Worm (Caenorhabditis elegans) whole organism, dauer: ENCODE results near the gene cif-1.

Experiments used
- unc-62 ChIP-seq: sonication (generic microtip); optimal IDR thresholded peaks from 2 replicates; lab custom pipeline; 2017; ENCODE audit warnings: missing biosample characterization, missing genetic modification reagents, missing genetic modification characterization

Gene cif-1

DNA sequence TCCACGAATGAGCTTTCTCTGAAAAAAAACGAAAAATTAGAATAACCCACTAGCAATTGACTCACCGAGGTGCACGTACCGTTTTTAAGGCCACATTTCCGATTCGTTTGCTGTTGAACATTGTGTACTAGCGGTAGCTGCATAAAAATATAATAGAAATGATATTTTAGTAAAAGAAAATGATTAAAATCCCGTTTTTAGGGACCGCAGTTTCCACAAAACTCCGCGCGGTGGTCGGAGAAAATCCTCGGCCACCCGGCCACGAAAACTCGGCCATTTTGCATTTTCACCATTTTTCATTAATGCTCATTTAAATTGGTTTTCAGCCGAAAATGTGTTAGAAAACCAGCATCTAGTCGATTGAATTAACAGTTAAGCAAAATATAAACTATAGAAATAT lies 1.8 kb upstream of the cif-1 start, which contains the start of gene yars-2:
Gene yars-2, minus strand, starts transcription at position 249 of the 400 bp plus-strand sequence.
- no peak for TF ChIP-seq unc-62 (GFP tag; lab: Kevin White, UChicago)

DNA sequence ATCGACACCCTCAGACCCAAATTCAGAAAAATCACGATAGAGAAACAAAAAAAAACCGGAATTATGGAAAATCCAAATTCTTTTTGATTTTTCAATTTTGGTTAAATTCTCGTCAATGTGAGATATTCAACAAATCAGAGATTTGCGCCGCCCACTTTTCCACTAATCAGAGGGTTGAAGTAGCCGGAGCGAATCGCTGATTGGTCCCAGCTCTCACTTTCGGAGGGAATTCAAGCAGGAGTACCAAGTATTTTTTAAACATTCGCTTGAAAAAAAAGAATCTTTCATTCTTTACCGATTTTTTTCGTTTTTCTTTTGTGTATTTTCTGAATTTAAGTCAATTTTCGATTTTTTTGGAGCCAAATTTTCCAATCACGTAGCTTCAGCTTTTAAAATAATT lies 4.6 kb downstream of the cif-1 start:
- no peak for TF ChIP-seq unc-62 (GFP tag; lab: Kevin White, UChicago)

DNA sequence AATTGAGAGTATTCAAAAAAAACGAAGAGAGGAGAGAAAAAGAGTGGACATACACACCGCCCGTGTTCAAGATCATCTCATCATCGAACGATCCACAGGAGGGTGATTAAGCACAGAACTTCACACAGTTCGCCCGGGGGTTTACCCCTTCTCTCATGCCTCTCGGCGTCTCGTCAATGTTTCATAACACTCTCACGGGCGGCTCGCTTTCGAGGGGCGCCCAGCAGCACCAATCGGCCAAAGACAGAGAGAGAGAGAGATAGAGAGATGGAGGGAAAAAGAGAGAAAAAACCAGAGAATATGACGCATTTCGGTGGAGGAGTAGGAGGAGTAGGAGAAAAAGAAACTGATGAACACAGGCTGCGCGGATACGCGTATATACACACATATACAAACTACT lies 5.4 kb downstream of the cif-1 start:
- no peak for TF ChIP-seq unc-62 (GFP tag; lab: Kevin White, UChicago)

DNA sequence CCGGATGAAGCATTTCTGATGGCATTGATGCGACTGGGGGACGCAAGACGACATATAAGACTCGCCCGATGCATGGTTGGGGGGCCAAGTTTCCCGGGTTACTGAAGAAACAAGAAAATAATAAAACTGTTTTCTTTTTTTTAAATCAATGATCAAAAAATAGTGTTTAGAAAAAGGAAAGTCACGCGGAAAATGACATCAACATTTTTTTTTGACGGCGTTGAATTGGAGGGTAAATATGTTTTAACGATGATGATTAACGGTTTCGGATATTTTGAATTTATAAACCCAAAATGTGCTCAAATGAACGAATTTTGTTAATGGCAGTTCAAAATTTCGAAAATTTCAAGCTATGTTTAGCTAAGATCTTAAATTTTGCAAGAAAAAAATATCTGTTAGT lies 6.6 kb downstream of the cif-1 start, which contains the start of gene ogdh-1:
Gene ogdh-1, minus strand, starts transcription at position 101 of the 400 bp plus-strand sequence.
- no peak for TF ChIP-seq unc-62 (GFP tag; lab: Kevin White, UChicago)

DNA sequence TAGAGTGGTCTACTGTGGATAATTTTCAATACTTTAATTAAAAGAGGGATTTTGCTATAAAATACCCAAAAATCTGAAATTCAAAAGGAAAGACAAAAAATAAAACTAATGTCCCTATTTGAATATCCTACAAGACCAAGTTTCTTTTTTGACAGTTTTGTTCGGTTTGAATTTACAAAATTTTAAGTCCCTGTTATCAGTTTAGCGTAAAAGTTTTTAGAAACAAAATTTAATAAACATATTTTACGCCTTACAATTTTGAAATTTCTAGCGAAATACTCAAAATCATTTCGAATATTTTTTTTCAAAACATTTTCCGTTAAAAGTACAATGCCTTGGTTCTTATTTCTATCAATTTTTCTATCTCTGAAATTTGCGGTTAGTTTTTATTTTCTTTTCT lies 18.1 kb downstream of the cif-1 start, which contains the start of gene spe-51:
Gene spe-51, plus strand, starts transcription at position 301 of the 400 bp plus-strand sequence.
- TF ChIP-seq unc-62 (GFP tag; lab: Kevin White, UChicago) = no peak

DNA sequence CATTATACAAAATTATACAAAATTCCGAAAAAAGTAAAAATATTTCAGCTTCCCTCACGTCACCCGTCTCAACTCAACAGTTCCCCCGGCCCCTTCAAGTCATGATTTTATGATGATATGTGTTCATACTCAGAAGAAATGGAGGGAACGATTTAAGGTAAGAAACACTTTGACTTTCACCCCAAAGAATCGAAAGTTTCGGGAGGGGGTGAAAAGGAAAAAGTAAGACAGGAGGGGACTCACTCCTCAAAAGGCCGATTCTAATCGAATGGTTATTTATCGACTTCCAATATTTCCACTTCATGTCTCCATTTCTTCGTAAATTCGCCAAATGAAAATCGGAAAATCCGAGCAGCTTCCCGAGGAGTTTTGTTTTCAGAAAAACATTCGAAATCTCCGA lies 22.3 kb downstream of the cif-1 start, which contains the start of gene bus-4:
Gene bus-4, plus strand, starts transcription at position 49 of the 400 bp plus-strand sequence.
- no peak for TF ChIP-seq unc-62 (GFP tag; lab: Kevin White, UChicago)

DNA sequence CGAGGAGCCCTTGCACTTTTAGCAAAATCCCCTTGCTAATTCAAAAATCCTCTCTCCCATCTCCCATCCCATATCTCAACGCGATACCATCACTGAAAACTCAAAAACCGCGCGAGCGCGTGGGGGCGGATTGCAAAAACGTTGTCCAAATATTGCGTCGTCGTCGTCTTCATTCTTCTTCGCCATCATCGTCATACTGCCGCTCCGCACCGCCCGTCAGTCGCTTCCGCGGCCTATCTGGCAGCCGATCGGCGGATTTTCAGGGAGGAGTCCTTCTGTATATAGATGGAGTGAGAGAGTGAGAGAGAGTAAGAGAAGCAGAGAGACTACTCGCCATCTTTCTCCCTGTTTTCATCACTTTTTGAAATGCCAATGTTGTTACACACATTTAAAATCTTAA lies 23.7 kb downstream of the cif-1 start:
- no peak for TF ChIP-seq unc-62 (GFP tag; lab: Kevin White, UChicago)

DNA sequence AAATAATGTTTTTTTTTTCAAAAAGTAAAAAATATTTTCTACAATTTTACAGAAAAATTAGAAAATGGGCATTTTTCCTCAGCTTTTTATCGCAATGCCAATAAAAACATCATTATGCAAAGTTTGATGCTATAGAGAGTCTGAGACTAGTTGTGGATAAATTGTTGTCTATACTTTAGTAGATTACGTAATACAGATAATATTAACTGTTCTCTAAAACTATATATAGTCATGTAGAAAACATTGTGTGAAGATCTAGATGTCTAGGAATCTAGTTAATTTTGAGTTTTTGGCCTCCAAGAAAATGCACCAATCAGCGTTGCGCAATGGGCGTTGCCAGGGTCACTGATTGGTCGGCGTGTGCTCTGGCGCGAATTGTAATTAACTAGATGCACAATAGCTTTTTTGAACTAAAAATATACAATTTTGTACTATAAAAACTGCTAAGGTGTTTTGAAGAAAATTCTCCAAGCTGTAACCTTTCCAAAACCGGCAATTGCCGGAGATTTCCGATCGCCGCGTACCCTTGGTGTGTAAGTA lies 24.2 kb downstream of the cif-1 start:
- no peak for TF ChIP-seq unc-62 (GFP tag; lab: Kevin White, UChicago)

DNA sequence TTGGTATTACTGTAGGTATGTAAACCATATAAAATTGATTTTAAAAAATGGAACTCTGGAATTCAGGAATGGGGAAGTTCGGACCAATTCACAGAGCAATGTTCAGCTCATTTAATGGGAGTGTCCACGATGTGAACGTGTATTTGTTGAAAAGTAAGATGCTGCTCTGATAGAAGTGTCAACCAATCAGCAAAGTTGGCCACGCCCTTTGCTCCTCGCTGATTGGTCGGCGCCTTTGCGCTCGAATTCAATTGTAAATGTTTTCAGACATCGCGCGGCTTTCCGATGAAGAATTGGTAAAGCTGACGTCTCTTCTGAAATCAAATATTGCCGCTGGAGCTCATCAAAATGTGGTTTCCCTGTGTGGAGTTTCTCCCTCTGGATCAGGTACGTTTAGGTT lies 27.4 kb downstream of the cif-1 start:
- no peak for TF ChIP-seq unc-62 (GFP tag; lab: Kevin White, UChicago)

DNA sequence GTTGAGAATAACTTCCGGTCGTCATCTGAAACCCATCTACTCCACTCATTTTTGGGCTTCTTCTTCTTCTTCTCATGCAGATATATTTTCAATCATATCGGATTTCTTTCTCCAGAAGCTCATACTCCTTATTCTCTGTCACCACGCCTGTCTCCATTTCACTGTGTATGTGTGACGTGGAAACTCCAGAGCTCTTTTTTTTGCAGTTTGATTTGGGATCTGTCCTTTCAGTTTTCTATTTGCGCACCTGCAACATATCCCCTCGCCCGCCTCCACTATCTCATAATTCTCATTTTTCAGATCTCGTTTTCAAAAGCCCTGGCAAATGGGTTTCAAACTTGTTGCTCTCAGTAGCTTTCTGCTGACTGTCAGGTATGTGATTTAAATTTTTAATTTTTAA lies 31.8 kb downstream of the cif-1 start, which contains the start of gene kin-36:
Gene kin-36, plus strand, starts transcription at position 301 of the 400 bp plus-strand sequence.
- no peak for TF ChIP-seq unc-62 (GFP tag; lab: Kevin White, UChicago)

DNA sequence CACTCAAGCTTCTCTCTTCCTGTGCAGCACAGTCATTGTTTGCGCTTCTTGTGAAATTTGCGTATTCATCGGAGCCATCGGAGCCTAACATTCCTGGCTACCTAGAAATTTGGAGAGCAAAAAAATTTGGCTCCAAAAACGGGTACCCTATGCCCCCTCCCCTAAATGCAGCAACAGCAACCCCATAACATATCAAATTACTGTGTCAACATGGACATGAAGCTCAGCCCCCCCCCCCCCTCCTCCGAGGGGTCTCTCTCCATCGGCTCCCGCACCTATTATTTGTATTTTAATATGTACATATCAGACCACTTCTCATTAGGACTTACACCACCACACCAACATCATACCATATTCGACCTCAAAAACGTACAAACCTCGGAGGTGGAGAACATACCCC lies 36.2 kb downstream of the cif-1 start:
- no peak for TF ChIP-seq unc-62 (GFP tag; lab: Kevin White, UChicago)

DNA sequence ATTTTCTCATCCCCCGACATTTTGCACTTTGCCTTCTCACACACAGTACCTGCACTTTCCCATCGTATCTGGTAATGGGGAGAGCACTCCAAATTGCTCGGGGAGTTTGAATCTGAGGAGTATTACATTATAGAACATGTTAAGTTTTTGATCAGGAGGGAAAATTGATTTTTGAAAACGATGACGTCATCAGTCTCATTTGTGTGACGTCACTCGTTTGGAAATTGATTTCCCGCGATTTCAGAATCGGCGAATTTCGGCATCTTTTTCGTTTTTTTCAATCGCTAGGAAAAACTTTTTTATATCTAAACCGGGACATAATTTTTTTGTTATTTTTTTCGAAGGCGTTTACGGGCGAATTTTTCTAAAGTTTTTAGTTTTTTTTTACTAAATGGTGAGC lies 37.2 kb downstream of the cif-1 start:
- TF ChIP-seq unc-62 (GFP tag; lab: Kevin White, UChicago) = no peak

DNA sequence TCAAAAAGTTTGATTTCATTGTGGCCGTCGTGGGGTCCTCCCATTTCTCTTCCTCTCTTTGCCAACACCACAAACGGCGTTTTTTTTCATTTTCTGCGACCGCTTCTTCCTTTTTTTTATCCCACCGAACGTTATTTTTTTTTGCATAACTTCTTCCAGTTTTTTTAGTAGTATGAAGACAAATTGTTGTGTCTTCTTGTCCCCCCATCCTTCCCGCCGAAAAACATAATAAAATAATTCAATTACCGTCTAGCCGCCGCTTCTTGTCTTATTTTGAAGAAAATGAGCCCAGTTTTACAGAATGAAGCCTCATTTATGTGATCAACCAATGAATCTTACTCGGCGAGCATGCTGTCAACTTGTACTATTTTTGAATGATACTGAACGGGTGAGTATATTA lies 41.3 kb downstream of the cif-1 start, which contains the start of gene F29B9.12:
Gene F29B9.12, plus strand, starts transcription at position 301 of the 400 bp plus-strand sequence.
- TF ChIP-seq unc-62 (GFP tag; lab: Kevin White, UChicago) = no peak

DNA sequence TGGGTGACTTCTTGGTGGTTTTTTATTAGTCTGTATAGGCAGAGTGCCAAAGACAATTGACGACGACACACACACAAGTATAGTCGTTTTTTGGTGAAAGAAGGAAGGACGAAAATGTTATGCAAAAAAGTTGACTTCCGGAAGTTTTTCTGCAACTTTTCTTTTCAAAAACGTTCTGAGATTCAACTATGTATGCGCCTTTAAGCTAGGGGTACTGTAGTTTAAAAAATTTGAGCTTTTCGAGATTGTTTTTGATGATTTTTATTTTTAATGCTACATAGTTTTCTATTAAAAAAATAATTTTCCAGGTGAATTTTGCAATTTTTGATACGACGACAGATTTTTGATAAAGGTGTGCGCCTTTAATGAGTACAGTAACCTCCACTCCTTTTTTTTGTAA lies 42.7 kb downstream of the cif-1 start:
- TF ChIP-seq unc-62 (GFP tag; lab: Kevin White, UChicago) = no peak

DNA sequence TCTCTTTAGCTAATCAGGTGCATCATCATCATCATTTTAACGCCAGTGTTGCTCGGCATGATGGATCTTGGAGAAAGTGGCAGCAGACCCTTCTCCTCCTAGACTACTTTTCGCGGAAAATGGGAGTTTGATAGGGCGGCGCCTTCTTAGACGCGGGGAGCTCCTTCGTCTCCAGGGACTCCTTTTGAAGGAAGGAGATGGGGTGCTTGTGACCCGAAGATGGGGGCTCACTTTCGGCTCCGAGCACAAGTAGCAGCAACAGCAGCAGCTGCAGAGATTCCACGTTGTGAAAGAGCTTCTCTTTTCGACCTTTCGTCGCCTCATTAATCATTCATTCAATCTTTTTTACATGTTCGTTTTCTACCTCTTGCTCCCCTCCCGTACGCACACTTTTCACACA lies 43.2 kb downstream of the cif-1 start:
- no peak for TF ChIP-seq unc-62 (GFP tag; lab: Kevin White, UChicago)

DNA sequence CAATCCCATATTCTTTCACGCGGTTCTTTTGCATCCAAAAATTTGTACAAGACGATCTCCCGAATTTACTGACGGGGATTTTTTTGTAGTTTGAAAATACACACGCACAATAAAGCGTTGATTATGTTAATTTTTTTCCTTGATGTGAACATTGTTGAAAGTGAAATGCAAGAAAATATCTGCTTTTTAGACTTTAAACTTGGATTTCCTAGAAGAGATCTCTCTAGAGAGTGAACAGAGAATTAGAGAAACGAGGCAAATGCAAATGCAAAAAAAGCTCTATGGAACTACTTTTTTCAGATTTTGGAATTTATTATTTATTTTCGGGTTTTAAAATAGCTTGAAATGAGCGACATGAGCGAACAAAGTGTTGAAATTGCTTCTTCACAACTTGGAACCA lies 45.5 kb downstream of the cif-1 start, which contains the start of gene F29B9.1:
Gene F29B9.1, plus strand, starts transcription at position 301 of the 400 bp plus-strand sequence.
- no peak for TF ChIP-seq unc-62 (GFP tag; lab: Kevin White, UChicago)
